Fruit fly (Drosophila melanogaster) whole organism, embryonic: Measurements from ENCODE around the gene CstF50.
A peak's percentile ranks its signal among the peaks of the same experiment; 100 is the strongest.

Source experiments
- Ada2b ChIP-seq: fragments of 200-800 bp; sonication (Bioruptor generic); IDR thresholded peaks from 2 replicates; pipeline ENCODE4 v1.3.6; 2022; ENCODE audit warnings: missing biosample characterization, missing genetic modification characterization
- BtbVII ChIP-seq: fragments of 200-800 bp; sonication (Bioruptor generic); optimal IDR thresholded peaks from 3 replicates; lab custom pipeline; 2017; ENCODE audit warnings: missing biosample characterization, mild to moderate bottlenecking, missing genetic modification characterization
- CG1024 ChIP-seq: fragments of 200-800 bp; sonication (Bioruptor generic); IDR thresholded peaks from 2 replicates; pipeline ENCODE4 v1.3.6; 2022; ENCODE audit warnings: missing biosample characterization, missing genetic modification characterization
- CG10431 ChIP-seq: fragments of 200-800 bp; sonication (Bioruptor generic); optimal IDR thresholded peaks from 3 replicates; lab custom pipeline; 2018; ENCODE audit warnings: missing biosample characterization, mild to moderate bottlenecking, missing genetic modification characterization
- CG10654 ChIP-seq: fragments of 200-800 bp; sonication (Bioruptor generic); optimal IDR thresholded peaks from 2 replicates; lab custom pipeline; 2016; ENCODE audit warnings: missing biosample characterization, missing genetic modification characterization
- CG11560 ChIP-seq: fragments of 200-800 bp; sonication (Bioruptor generic); IDR thresholded peaks from 3 replicates; pipeline ENCODE4 v1.3.6; 2022; ENCODE audit warnings: missing biosample characterization, missing genetic modification characterization
- CG12219 ChIP-seq: fragments of 200-800 bp; sonication (Bioruptor generic); optimal IDR thresholded peaks from 3 replicates; lab custom pipeline; 2018; ENCODE audit warnings: missing biosample characterization, mild to moderate bottlenecking, missing genetic modification characterization
- CG13123 ChIP-seq: fragments of 200-800 bp; sonication (Bioruptor generic); optimal IDR thresholded peaks from 2 replicates; lab custom pipeline; 2016; ENCODE audit warnings: missing biosample characterization, missing genetic modification characterization
- CG13296 ChIP-seq: fragments of 200-800 bp; sonication (Bioruptor generic); optimal IDR thresholded peaks from 3 replicates; lab custom pipeline; 2018; ENCODE audit warnings: missing biosample characterization, mild to moderate bottlenecking, missing genetic modification characterization
- CG13775 ChIP-seq: fragments of 200-800 bp; sonication (Bioruptor generic); optimal IDR thresholded peaks from 3 replicates; lab custom pipeline; 2017; ENCODE audit warnings: missing biosample characterization, mild to moderate bottlenecking, missing genetic modification characterization
- CG14014 ChIP-seq: fragments of 200-800 bp; sonication (Bioruptor generic); IDR thresholded peaks from 2 replicates; pipeline ENCODE4 v1.3.6; 2022; ENCODE audit warnings: missing biosample characterization, missing genetic modification characterization
- CG14667 ChIP-seq: fragments of 200-800 bp; sonication (Bioruptor generic); IDR thresholded peaks from 2 replicates; pipeline ENCODE4 v1.3.6; 2022; ENCODE audit warnings: missing biosample characterization, missing genetic modification characterization
- CG1529 ChIP-seq: fragments of 200-800 bp; sonication (Bioruptor generic); optimal IDR thresholded peaks from 3 replicates; lab custom pipeline; 2018; ENCODE audit warnings: missing biosample characterization, missing genetic modification characterization
- CG17802 ChIP-seq: fragments of 200-800 bp; sonication (Bioruptor generic); optimal IDR thresholded peaks from 2 replicates; lab custom pipeline; 2018; ENCODE audit warnings: missing biosample characterization, mild to moderate bottlenecking, missing genetic modification characterization, moderate library complexity
- CG1792 ChIP-seq: fragments of 200-800 bp; sonication (Bioruptor generic); optimal IDR thresholded peaks from 2 replicates; lab custom pipeline; 2016; ENCODE audit warnings: missing biosample characterization, missing genetic modification characterization
- CG2875 ChIP-seq: fragments of 200-800 bp; sonication (Bioruptor generic); optimal IDR thresholded peaks from 2 replicates; lab custom pipeline; 2017; ENCODE audit warnings: missing biosample characterization, mild to moderate bottlenecking, missing genetic modification characterization, missing genetic modification reagents
- CG3838 ChIP-seq: fragments of 200-800 bp; sonication (Bioruptor generic); optimal IDR thresholded peaks from 3 replicates; lab custom pipeline; 2016; ENCODE audit warnings: missing biosample characterization, missing genetic modification characterization
- CG4404 ChIP-seq: fragments of 200-800 bp; sonication (Bioruptor generic); IDR thresholded peaks from 2 replicates; pipeline ENCODE4 v1.3.6; 2022; ENCODE audit warnings: missing biosample characterization, missing genetic modification characterization
- CG4730 ChIP-seq: fragments of 200-800 bp; sonication (Bioruptor generic); IDR thresholded peaks from 2 replicates; pipeline ENCODE4 v1.3.6; 2022; ENCODE audit warnings: missing biosample characterization, missing genetic modification characterization
- CG4854 ChIP-seq: fragments of 200-800 bp; sonication (Bioruptor generic); optimal IDR thresholded peaks from 2 replicates; lab custom pipeline; 2016; ENCODE audit warnings: missing biosample characterization, missing genetic modification characterization, inconsistent platforms
- CG7556 ChIP-seq: fragments of 200-800 bp; sonication (Bioruptor generic); optimal IDR thresholded peaks from 2 replicates; lab custom pipeline; 2017; ENCODE audit warnings: missing biosample characterization, mild to moderate bottlenecking, missing genetic modification characterization
- CG7928 ChIP-seq: fragments of 200-800 bp; sonication (Bioruptor generic); optimal IDR thresholded peaks from 2 replicates; lab custom pipeline; 2017; ENCODE audit warnings: missing biosample characterization, mild to moderate bottlenecking, missing genetic modification characterization
- Dp ChIP-seq: fragments of 200-800 bp; sonication (Bioruptor generic); optimal IDR thresholded peaks from 2 replicates; lab custom pipeline; 2018; ENCODE audit warnings: missing biosample characterization, mild to moderate bottlenecking, missing genetic modification characterization, moderate library complexity
- Dref ChIP-seq: fragments of 200-800 bp; sonication (Bioruptor generic); IDR thresholded peaks from 2 replicates; pipeline ENCODE4 v1.3.6; 2022; ENCODE audit warnings: missing biosample characterization, missing genetic modification characterization
- E2f2 ChIP-seq: fragments of 200-800 bp; sonication (Bioruptor generic); IDR thresholded peaks from 2 replicates; pipeline ENCODE4 v1.3.6; 2022; ENCODE audit warnings: missing biosample characterization, missing genetic modification characterization
- HmgD ChIP-seq: fragments of 200-800 bp; sonication (Bioruptor generic); optimal IDR thresholded peaks from 3 replicates; lab custom pipeline; 2016; ENCODE audit warnings: missing biosample characterization, missing genetic modification characterization
- HmgZ ChIP-seq: fragments of 200-800 bp; sonication (Bioruptor generic); optimal IDR thresholded peaks from 2 replicates; lab custom pipeline; 2018; ENCODE audit warnings: missing biosample characterization, mild to moderate bottlenecking, missing genetic modification characterization
- Hr51 ChIP-seq, 2 experiments: fragments of 200-800 bp; sonication (Bioruptor generic); optimal IDR thresholded peaks; 2 replicates in 1 of 2; 3 replicates in 1 of 2; lab custom pipeline; 2016 to 2018; ENCODE audit warnings: missing biosample characterization in 2 of 2, missing genetic modification characterization in 2 of 2, mild to moderate bottlenecking in 1 of 2, moderate library complexity in 1 of 2
- Nf-YC ChIP-seq: fragments of 200-800 bp; optimal IDR thresholded peaks from 3 replicates; lab custom pipeline; 2019; ENCODE audit warnings: missing biosample characterization, mild to moderate bottlenecking, missing genetic modification characterization, moderate library complexity
- Optix ChIP-seq: fragments of 200-800 bp; sonication (Bioruptor generic); IDR thresholded peaks from 3 replicates; pipeline ENCODE4 v1.3.6; 2022; ENCODE audit warnings: missing biosample characterization, missing genetic modification characterization
- Poxn ChIP-seq: fragments of 200-800 bp; sonication (Bioruptor generic); IDR thresholded peaks from 2 replicates; pipeline ENCODE4 v1.3.6; 2022; ENCODE audit warnings: missing biosample characterization, missing genetic modification characterization
- ato ChIP-seq: fragments of 200-800 bp; sonication (Bioruptor generic); IDR thresholded peaks from 2 replicates; pipeline ENCODE4 v1.3.6; 2022; ENCODE audit warnings: missing biosample characterization, missing genetic modification characterization; ENCODE audit not compliant: partially characterized antibody
- br ChIP-seq: fragments of >200 bp; optimal IDR thresholded peaks from 2 replicates; lab custom pipeline; 2017
- cad ChIP-seq: fragments of >200 bp; optimal IDR thresholded peaks from 2 replicates; lab custom pipeline; 2017; ENCODE audit warnings: missing biosample characterization, missing genetic modification characterization
- croc ChIP-seq: fragments of 200-800 bp; sonication (Bioruptor generic); conservative IDR thresholded peaks from 3 replicates; pipeline ENCODE4 v1.3.6; 2022; ENCODE audit warnings: missing biosample characterization, missing genetic modification characterization
- dmrt99B ChIP-seq: fragments of 200-800 bp; sonication (Bioruptor generic); optimal IDR thresholded peaks from 2 replicates; lab custom pipeline; 2018; ENCODE audit warnings: missing biosample characterization, mild to moderate bottlenecking, missing genetic modification characterization, moderate library complexity
- fu2 ChIP-seq: fragments of 200-800 bp; sonication (Bioruptor generic); optimal IDR thresholded peaks from 2 replicates; lab custom pipeline; 2016; ENCODE audit warnings: missing biosample characterization, missing genetic modification characterization
- her ChIP-seq: fragments of 200-800 bp; sonication (Bioruptor generic); optimal IDR thresholded peaks from 2 replicates; lab custom pipeline; 2016; ENCODE audit warnings: missing biosample characterization, missing genetic modification characterization
- kay ChIP-seq: fragments of 200-800 bp; sonication (Bioruptor generic); optimal IDR thresholded peaks from 2 replicates; lab custom pipeline; 2016; ENCODE audit warnings: missing biosample characterization, missing genetic modification characterization
- lmd ChIP-seq: fragments of 200-800 bp; sonication (Bioruptor generic); IDR thresholded peaks from 2 replicates; pipeline ENCODE4 v1.3.6; 2022; ENCODE audit warnings: missing biosample characterization, missing genetic modification characterization
- nau ChIP-seq: fragments of 200-800 bp; sonication (Bioruptor generic); optimal IDR thresholded peaks from 3 replicates; lab custom pipeline; 2017; ENCODE audit warnings: missing biosample characterization, mild to moderate bottlenecking, missing genetic modification characterization, missing genetic modification reagents
- nom ChIP-seq: fragments of 200-800 bp; sonication (Bioruptor generic); optimal IDR thresholded peaks from 2 replicates; lab custom pipeline; 2017; ENCODE audit warnings: missing biosample characterization, missing genetic modification characterization, mild to moderate bottlenecking, moderate library complexity, missing genetic modification reagents
- pita ChIP-seq: fragments of 200-800 bp; sonication (Bioruptor generic); optimal IDR thresholded peaks from 2 replicates; lab custom pipeline; 2017; ENCODE audit warnings: missing biosample characterization, mild to moderate bottlenecking, missing genetic modification characterization
- pnt ChIP-seq: fragments of 200-800 bp; sonication (Bioruptor generic); optimal IDR thresholded peaks from 3 replicates; lab custom pipeline; 2016; ENCODE audit warnings: missing biosample characterization, missing genetic modification characterization
- ranshi ChIP-seq: fragments of 200-800 bp; sonication (Bioruptor generic); IDR thresholded peaks from 2 replicates; pipeline ENCODE4 v1.3.6; 2022; ENCODE audit warnings: missing biosample characterization, missing genetic modification characterization
- schlank ChIP-seq: fragments of 200-800 bp; sonication (Bioruptor generic); optimal IDR thresholded peaks from 2 replicates; lab custom pipeline; 2018; ENCODE audit warnings: missing biosample characterization, mild to moderate bottlenecking, missing genetic modification characterization
- scrt ChIP-seq: fragments of 200-800 bp; sonication (Bioruptor generic); optimal IDR thresholded peaks from 2 replicates; lab custom pipeline; 2018; ENCODE audit warnings: missing biosample characterization, mild to moderate bottlenecking, missing genetic modification characterization, moderate library complexity
- slou ChIP-seq: fragments of 200-800 bp; sonication (Bioruptor generic); optimal IDR thresholded peaks from 3 replicates; lab custom pipeline; 2016; ENCODE audit warnings: missing biosample characterization, missing genetic modification characterization
- tin ChIP-seq: fragments of 200-800 bp; sonication (Bioruptor generic); optimal IDR thresholded peaks from 3 replicates; lab custom pipeline; 2016; ENCODE audit warnings: missing biosample characterization, missing genetic modification characterization
- vvl ChIP-seq: fragments of 200-800 bp; sonication (Bioruptor generic); IDR thresholded peaks from 2 replicates; pipeline ENCODE4 v1.3.6; 2022; ENCODE audit warnings: missing biosample characterization, missing genetic modification characterization
- zen ChIP-seq: fragments of 200-800 bp; sonication (Bioruptor generic); optimal IDR thresholded peaks from 3 replicates; lab custom pipeline; 2018; ENCODE audit warnings: missing biosample characterization, mild to moderate bottlenecking, missing genetic modification characterization, moderate library complexity

Gene CstF50

dm6 chr3R:31686692-31687351 lies 49.9 kb downstream of the CstF50 start (continued):
- TF ChIP-seq CG1024 (GFP tag; lab: Robert Waterston, UW) (peak; percentile 76), her (peak; percentile 32), br (lab: Kevin White, UChicago) (no peak), HmgD (GFP tag; lab: Kevin White, UChicago) (peak; percentile 17), Ada2b (peak; percentile 49; the same call in 1 of the 2 replicates), CG10431 (GFP tag; lab: Kevin White, UChicago) (peak; percentile 92), kay (peak; percentile 45), CG11560 (no peak), CG14667 (GFP tag; lab: Robert Waterston, UW) (peak; percentile 70), schlank (no peak), CG2875 (GFP tag; lab: Kevin White, UChicago) (peak; percentile 93), CG13296 (GFP tag; lab: Kevin White, UChicago) (peak; percentile 27), CG4730 (GFP tag; lab: Robert Waterston, UW) (peak; percentile 72), croc (GFP tag; lab: Robert Waterston, UW) (peak; percentile 90), CG7928 (GFP tag; lab: Kevin White, UChicago) (no peak), ato (GFP tag; lab: Robert Waterston, UW) (no peak), pita (GFP tag; lab: Kevin White, UChicago) (no peak), CG10654 (GFP tag; lab: Kevin White, UChicago) (peak; percentile 80), Poxn (no peak), fu2 (peak; percentile 3), CG4854 (GFP tag; lab: Kevin White, UChicago) (peak; percentile 68), ranshi (GFP tag; lab: Robert Waterston, UW) (peak; percentile 80), CG12219 (GFP tag; lab: Kevin White, UChicago) (peak; percentile 87), lmd (GFP tag; lab: Robert Waterston, UW) (peak; percentile 66), tin (GFP tag; lab: Kevin White, UChicago) (peak; percentile 92), Dp (GFP tag; lab: Kevin White, UChicago) (no peak), Optix (GFP tag; lab: Robert Waterston, UW) (peak; percentile 84; the same call in 2 of the 3 replicates), Hr51 (GFP tag; optimal IDR thresholded peaks at IDR 0.05; lab: Kevin White, UChicago) (peak; percentile 68 to 74), vvl (GFP tag; lab: Robert Waterston, UW) (peak; percentile 91), CG17802 (tag; lab: Kevin White, UChicago) (peak; percentile 83), BtbVII (GFP tag; lab: Kevin White, UChicago) (peak; percentile 48), CG3838 (GFP tag; lab: Kevin White, UChicago) (peak; percentile 66), cad (GFP tag; lab: Kevin White, UChicago) (no peak), CG7556 (GFP tag; lab: Kevin White, UChicago) (peak; percentile 87), Dref (no peak), CG1792 (GFP tag; lab: Kevin White, UChicago) (peak; percentile 63), CG13123 (peak; percentile 69), E2f2 (peak; percentile 58; the same call in 1 of the 2 replicates), slou (no peak), Nf-YC (tag; lab: Kevin White, UChicago) (peak; percentile 25), CG1529 (peak; percentile 91), CG14014 (peak; percentile 72), pnt (GFP tag; lab: Kevin White, UChicago) (peak; percentile 86), scrt (peak; percentile 66), nom (GFP tag; lab: Kevin White, UChicago) (peak; percentile 79), dmrt99B (tag; lab: Kevin White, UChicago) (peak; percentile 87), HmgZ (tag; lab: Kevin White, UChicago) (peak; percentile 66), nau (GFP tag; lab: Kevin White, UChicago) (peak; percentile 66), CG13775 (GFP tag; lab: Kevin White, UChicago) (peak; percentile 87), zen (tag; lab: Kevin White, UChicago) (peak; percentile 88), CG4404 (peak; percentile 76)
